Worm (Caenorhabditis elegans): Measurements from ENCODE around the gene C36A4.11.

DNA sequence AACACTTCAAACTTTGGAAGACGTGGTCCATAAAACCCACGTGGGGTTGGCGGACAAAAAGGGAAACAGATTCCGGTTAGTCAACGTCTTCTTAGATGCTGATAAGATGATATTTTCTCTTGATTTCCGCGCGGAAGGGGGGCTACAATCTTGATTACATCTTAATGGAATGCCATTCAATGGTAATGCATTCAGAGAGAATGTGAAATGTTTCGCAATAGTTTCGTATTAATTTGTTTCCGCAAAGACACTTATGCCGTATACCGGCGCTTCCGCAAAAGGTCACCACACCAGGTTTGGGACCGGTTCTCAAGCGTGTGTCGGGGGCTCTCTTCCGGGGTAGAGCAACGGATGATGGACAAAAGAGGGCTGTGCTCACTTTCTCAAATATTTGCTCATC is 34.1 kb downstream of the C36A4.11 start:
- TF ChIP-seq tbx-2 (tag; optimal IDR thresholded peaks at IDR 0.05): no peak
- no peak for TF ChIP-seq fos-1 (tag; optimal IDR thresholded peaks at IDR 0.05)
- no peak for TF ChIP-seq hmg-11 (tag; optimal IDR thresholded peaks at IDR 0.05)
- no peak for TF ChIP-seq unc-39 (tag; optimal IDR thresholded peaks at IDR 0.05)
- TF ChIP-seq nhr-12 (tag; optimal IDR thresholded peaks at IDR 0.05): no peak
- TF ChIP-seq nhr-25 (tag; optimal IDR thresholded peaks at IDR 0.05): peak; percentile 69
